Worm (Caenorhabditis elegans) whole organism, L4 larva: ENCODE measurements around the gene gcy-12.

Experiments
- ama-1 ChIP-seq: fragments of 150-350 bp; optimal IDR thresholded peaks from 2 replicates; lab custom pipeline; 2014; ENCODE audit warnings: inconsistent platforms, mixed read lengths
- jun-1 ChIP-seq: fragments of 150-350 bp; optimal IDR thresholded peaks from 2 replicates; lab custom pipeline; 2014; ENCODE audit warnings: missing biosample characterization, missing genetic modification reagents, missing genetic modification characterization
- lin-39 ChIP-seq: fragments of 150-350 bp; optimal IDR thresholded peaks from 2 replicates; lab custom pipeline; 2014; ENCODE audit warnings: missing biosample characterization, missing genetic modification reagents, missing genetic modification characterization
- unc-62 ChIP-seq, 3 experiments: fragments of 150-350 bp in 1 of 3; sonication (generic microtip); optimal IDR thresholded peaks in 2 of 3; peaks in 1 of 3; 1 replicate in 1 of 3; 2 replicates in 2 of 3; lab custom pipeline; 2014 to 2017; ENCODE audit warnings: missing biosample characterization in 3 of 3, missing genetic modification characterization in 3 of 3, missing genetic modification reagents in 3 of 3, missing genotype in 1 of 3

- TF ChIP-seq unc-62 (GFP tag; optimal IDR thresholded peaks at IDR 0.05 in 1 of 2; lab: Kevin White, UChicago) (peak in 1 of 2 experiments; percentile 35), unc-62 (tag; optimal IDR thresholded peaks at IDR 0.05; lab: Kevin White, UChicago) (no peak), lin-39 (tag; lab: Kevin White, UChicago) (no peak), ama-1 (lab: Kevin White, UChicago) (no peak), jun-1 (tag; lab: Kevin White, UChicago) (no peak)
Observed at ce11 chrII:5308961-5309360, 2.9 kb upstream of the gcy-12 start.
